Fruit fly (Drosophila melanogaster) S2 (cell line): ENCODE data around the gene CG7214.

Experiments used
- CG8478 ChIP-seq: fragments of >200 bp; optimal IDR thresholded peaks from 2 replicates; lab custom pipeline; 2018
- CTCF ChIP-seq, 2 experiments: fragments of >200 bp; optimal IDR thresholded peaks; 2 replicates each; lab custom pipeline; 2018

dm6 chr2L:7788952-7789466 lies 44.4 kb upstream of the CG7214 start:
- TF ChIP-seq CG8478 (lab: Kevin White, UChicago), result no peak
- TF ChIP-seq CTCF (optimal IDR thresholded peaks at IDR 0.05; lab: Kevin White, UChicago), result no peak
